Worm (Caenorhabditis elegans): Measurements from ENCODE around the gene nlp-36.

Gene nlp-36

ce11 chrIII:9461894-9462784 is 26.4 kb upstream of the nlp-36 start (continued):
- peak; percentile 49; the same call in 1 of the 2 replicates for TF ChIP-seq lin-1 (GFP tag; IDR thresholded peaks at IDR 0.05)

ce11 chrIII:9462785-9463467 is 25.6 kb upstream of the nlp-36 start:
- TF ChIP-seq vab-7 (GFP tag; IDR thresholded peaks at IDR 0.05): no peak
- no peak for TF ChIP-seq nhr-237 (tag; optimal IDR thresholded peaks at IDR 0.05)
- TF ChIP-seq rbr-2 (tag; optimal IDR thresholded peaks at IDR 0.05): peak; percentile 10
- no peak for TF ChIP-seq dpl-1 (GFP tag; optimal IDR thresholded peaks at IDR 0.05)
- no peak for TF ChIP-seq unc-62 (GFP tag; optimal IDR thresholded peaks at IDR 0.05 in 1 of 2)
- TF ChIP-seq unc-62 (tag; optimal IDR thresholded peaks at IDR 0.05): no peak
- TF ChIP-seq nhr-76 (tag; optimal IDR thresholded peaks at IDR 0.05): no peak
- no peak for TF ChIP-seq hif-1 (tag; optimal IDR thresholded peaks at IDR 0.05)
- peak; percentile 25 for TF ChIP-seq hlh-30 (tag; optimal IDR thresholded peaks at IDR 0.05; ENCODE audit: insufficient read depth)
- no peak for TF ChIP-seq attf-4 (tag; optimal IDR thresholded peaks at IDR 0.05)
- TF ChIP-seq unc-130 (GFP tag; optimal IDR thresholded peaks at IDR 0.05): no peak
- TF ChIP-seq T20F7.1 (GFP tag; optimal IDR thresholded peaks at IDR 0.05): no peak
- no peak for TF ChIP-seq R02D3.7 (tag; optimal IDR thresholded peaks at IDR 0.05)
- no peak for TF ChIP-seq T26A8.4 (GFP tag; IDR thresholded peaks at IDR 0.05)
- TF ChIP-seq ceh-20 (GFP tag; IDR thresholded peaks at IDR 0.05): no peak
- no peak for TF ChIP-seq nhr-28 (tag; optimal IDR thresholded peaks at IDR 0.05)
- TF ChIP-seq dve-1 (tag; optimal IDR thresholded peaks at IDR 0.05; ENCODE audit: insufficient read depth): peak; percentile 6
- TF ChIP-seq mes-2 (tag; optimal IDR thresholded peaks at IDR 0.05; ENCODE audit: poor library complexity, severe bottlenecking): peak; percentile 13
- no peak for TF ChIP-seq daf-16 (GFP tag; optimal IDR thresholded peaks at IDR 0.05)
- peak; percentile 21 for TF ChIP-seq daf-16 (tag; optimal IDR thresholded peaks at IDR 0.05)
- peak in 1 of 2 experiments; percentile 44 for TF ChIP-seq lsy-2 (tag; optimal IDR thresholded peaks at IDR 0.05)
- no peak for TF ChIP-seq nhr-6 (tag; optimal IDR thresholded peaks at IDR 0.05)
- TF ChIP-seq F26F4.8 (GFP tag; conservative IDR thresholded peaks at IDR 0.05): no peak
- TF ChIP-seq D1046.2 (GFP tag; IDR thresholded peaks at IDR 0.05): 0 out of 2 replicates have a peak, but pooled peaks have one; percentile 9
- no peak for TF ChIP-seq ama-1 (optimal IDR thresholded peaks at IDR 0.05)
- no peak for TF ChIP-seq lin-1 (GFP tag; IDR thresholded peaks at IDR 0.05)
- no peak for TF ChIP-seq ZK337.2 (GFP tag; IDR thresholded peaks at IDR 0.05)
- no peak for TF ChIP-seq mxl-2 (GFP tag; conservative IDR thresholded peaks at IDR 0.05)
- TF ChIP-seq fos-1 (tag; optimal IDR thresholded peaks at IDR 0.05): no peak
- TF ChIP-seq lim-7 (GFP tag; IDR thresholded peaks at IDR 0.05): no peak
- TF ChIP-seq nhr-41 (GFP tag; IDR thresholded peaks at IDR 0.05): no peak
- no peak for TF ChIP-seq hmg-1.1 (GFP tag; IDR thresholded peaks at IDR 0.05)
- no peak for TF ChIP-seq zip-11 (GFP tag; IDR thresholded peaks at IDR 0.05)
- TF ChIP-seq Y75B8A.6 (GFP tag; IDR thresholded peaks at IDR 0.05): no peak
- no peak for TF ChIP-seq nhr-77 (tag; optimal IDR thresholded peaks at IDR 0.05)
- TF ChIP-seq mxl-3 (GFP tag; optimal IDR thresholded peaks at IDR 0.05): no peak
- no peak for TF ChIP-seq ceh-32 (tag; optimal IDR thresholded peaks at IDR 0.05; ENCODE audit: poor library complexity)
- no peak for TF ChIP-seq snpc-1.2 (GFP tag; IDR thresholded peaks at IDR 0.05)
- TF ChIP-seq F37D6.2 (tag; optimal IDR thresholded peaks at IDR 0.05): no peak
